Worm (Caenorhabditis elegans): ENCODE results near the gene F41D9.2.
A peak's percentile ranks its signal among the peaks of the same experiment; 100 is the strongest.

Gene F41D9.2

DNA sequence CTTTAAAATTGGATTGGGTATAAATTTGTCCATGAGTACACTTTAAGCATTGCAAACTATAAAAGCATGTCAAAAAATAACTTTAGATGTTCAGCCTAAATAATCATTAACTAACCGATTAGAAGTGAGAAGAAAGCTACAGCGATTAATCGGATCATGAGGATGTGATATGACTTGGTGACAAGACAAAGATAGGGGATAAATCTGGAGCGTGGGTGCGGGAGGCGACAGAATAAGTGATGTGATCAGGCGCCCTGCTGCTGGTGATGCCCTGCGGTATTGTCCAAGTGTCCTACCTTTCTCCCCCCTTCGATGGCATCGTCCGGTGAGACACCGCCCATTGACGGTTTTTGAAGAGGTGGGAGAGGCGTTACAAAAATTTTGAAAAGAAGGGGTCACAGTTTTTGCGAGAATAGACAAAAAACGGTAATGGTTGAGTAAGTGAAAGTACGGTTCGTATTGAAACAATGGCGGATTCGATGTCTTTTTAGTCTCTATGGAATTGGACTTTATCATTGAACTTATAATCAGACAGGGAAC lies at the start of gene F41D9.2:
Gene F41D9.2, minus strand, starts transcription at position 304 of the 540 bp plus-strand sequence.
- no peak for TF ChIP-seq lin-35 (GFP tag; optimal IDR thresholded peaks at IDR 0.05)
- TF ChIP-seq zfh-2 (GFP tag; conservative IDR thresholded peaks at IDR 0.05): peak; percentile 29; the same call in 1 of the 2 replicates

DNA sequence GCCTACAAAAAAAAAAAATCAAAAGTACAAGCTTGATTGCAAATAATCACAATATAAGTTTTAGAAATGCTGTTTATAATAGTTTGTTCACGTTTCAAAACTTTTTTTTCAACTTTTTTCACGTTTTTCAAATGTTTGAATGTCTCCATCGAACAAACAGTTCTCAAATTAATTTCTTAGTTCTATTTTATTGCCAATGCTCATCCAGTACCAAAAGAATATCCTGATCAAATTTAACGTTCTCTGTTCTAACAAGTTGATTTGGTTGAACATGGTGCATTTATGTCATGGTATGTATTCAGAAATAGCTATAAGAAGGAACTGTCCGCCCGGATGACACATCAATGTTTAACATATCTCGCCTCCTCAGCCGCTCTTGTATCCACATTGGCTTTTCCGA lies 47.6 kb upstream of the F41D9.2 start, which contains the start of gene kin-9:
Gene kin-9, plus strand, starts transcription at position 301 of the 400 bp plus-strand sequence.
- TF ChIP-seq nhr-179 (tag; optimal IDR thresholded peaks at IDR 0.05) (no peak), C17E4.6 (GFP tag; IDR thresholded peaks at IDR 0.05) (no peak), efl-1 (GFP tag; optimal IDR thresholded peaks at IDR 0.05) (no peak), lin-26 (GFP tag; IDR thresholded peaks at IDR 0.05) (no peak)

DNA sequence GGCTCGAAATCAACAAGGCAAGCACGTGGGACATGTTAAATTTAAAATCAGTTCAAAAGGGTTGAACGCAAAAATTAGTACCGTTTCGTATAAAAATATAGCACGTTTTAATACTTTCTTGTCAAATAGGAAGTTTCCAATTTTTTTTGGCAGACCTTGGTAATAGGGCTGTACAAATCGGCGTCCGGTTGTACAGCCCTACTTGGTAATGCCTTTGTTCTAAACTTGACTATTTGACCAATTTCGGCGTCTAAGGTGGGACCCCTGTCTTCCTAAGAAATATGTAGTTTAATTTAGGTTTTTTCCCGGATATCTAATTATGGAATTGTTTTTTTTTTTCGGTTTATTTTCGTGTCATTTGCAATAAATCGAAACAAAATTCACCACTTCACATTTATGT lies 44.8 kb upstream of the F41D9.2 start:
- TF ChIP-seq fkh-3 (tag; optimal IDR thresholded peaks at IDR 0.05) (no peak), lsl-1 (GFP tag; optimal IDR thresholded peaks at IDR 0.05) (no peak), dpff-1 (tag; optimal IDR thresholded peaks at IDR 0.05) (no peak), pbrm-1 (GFP tag; IDR thresholded peaks at IDR 0.05) (no peak), mcd-1 (GFP tag; IDR thresholded peaks at IDR 0.05) (no peak), snpc-1.1 (tag; optimal IDR thresholded peaks at IDR 0.05; ENCODE audit: insufficient read depth) (peak; percentile 7), snpc-4 (GFP tag; optimal IDR thresholded peaks at IDR 0.05) (no peak), snpc-4 (tag; optimal IDR thresholded peaks at IDR 0.05) (peak in 2 of 4 experiments; percentile 88 to 89)

DNA sequence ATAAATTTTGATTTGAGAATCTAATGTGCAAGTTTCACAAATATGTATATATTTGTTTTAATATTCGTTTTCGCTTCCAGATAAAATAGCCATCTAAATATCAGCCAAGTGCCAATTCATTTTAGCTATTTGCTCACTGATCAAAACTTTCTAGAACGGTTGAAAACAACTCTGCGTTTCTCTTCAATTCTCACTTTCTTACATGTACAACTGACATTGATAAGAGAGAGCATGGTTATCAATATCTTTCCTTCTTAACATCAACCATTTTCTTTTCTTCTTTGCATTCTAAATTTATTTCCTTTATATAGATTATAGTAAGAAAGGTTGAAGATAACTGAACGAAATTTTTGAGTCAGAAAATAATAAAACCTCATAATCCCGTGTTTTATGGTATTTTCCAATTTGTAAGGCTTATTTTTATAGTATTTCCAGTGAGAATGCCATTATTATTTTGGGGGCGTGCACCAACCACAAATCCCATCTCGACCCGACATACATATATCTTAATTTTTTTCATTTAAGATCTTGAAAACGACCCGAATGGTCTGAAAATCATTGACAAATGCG lies 43.7 kb upstream of the F41D9.2 start, which contains the start of gene F08F1.3:
Gene F08F1.3, plus strand, starts transcription at position 520 of the 570 bp plus-strand sequence.
- TF ChIP-seq B0261.1 (tag; optimal IDR thresholded peaks at IDR 0.05): no peak
- peak; percentile 52 for TF ChIP-seq nhr-80 (tag; optimal IDR thresholded peaks at IDR 0.05)

DNA sequence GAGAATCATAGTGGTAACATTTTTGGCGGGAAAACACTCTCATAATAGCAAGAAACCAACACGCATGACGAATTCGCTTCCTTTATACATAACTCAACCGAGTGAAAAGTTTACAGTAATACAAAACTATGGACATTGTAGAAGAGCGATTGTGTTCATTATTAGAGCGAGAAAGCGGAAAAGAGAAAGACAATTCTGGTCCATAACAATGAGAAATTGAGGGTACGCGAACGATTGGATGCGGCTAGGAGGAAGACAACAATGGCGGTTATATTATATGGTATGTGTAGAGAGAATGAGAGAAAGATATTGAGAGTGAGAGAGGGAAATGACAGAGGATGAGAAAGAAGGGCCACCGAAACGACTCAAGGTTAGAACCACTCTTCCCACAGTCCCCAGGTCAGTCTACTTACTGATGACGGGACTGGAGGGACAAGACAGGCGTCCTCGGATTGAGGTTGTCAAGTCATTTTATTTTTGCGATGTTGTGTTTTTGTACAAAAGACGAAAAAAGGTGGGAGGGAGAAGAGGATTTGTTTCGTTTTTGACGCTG lies 41.5 kb upstream of the F41D9.2 start:
- TF ChIP-seq lsy-27 (tag; optimal IDR thresholded peaks at IDR 0.05; ENCODE audit: borderline replicate concordance, insufficient read depth) (no peak), B0035.1 (tag; optimal IDR thresholded peaks at IDR 0.05) (no peak), nfya-2 (GFP tag; IDR thresholded peaks at IDR 0.05) (no peak), gei-17 (GFP tag; optimal IDR thresholded peaks at IDR 0.05) (no peak), zim-3 (tag; optimal IDR thresholded peaks at IDR 0.05) (no peak), lin-26 (GFP tag; IDR thresholded peaks at IDR 0.05) (no peak), F37B4.10 (GFP tag; IDR thresholded peaks at IDR 0.05) (no peak), nfyb-1 (GFP tag; IDR thresholded peaks at IDR 0.05) (no peak), ztf-6 (GFP tag; IDR thresholded peaks at IDR 0.05) (no peak)

DNA sequence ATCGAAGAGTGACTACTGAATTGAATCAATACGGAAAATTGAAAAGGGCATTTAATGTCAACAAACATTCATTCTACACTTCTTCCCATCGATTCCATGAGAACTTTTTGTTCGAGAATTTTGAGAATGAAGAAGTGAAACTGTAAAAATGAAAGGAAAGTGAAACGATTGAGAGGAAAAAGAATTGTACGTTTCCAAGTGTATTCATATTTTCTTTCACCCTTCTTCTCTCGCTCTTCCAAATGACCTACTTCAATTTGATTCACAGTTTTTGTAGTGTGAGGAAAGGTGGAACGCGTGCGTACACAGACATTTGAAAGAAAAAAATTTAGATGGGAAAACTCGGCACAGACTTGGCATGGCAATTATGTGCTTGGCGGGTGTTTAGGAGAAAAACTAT lies 39.5 kb upstream of the F41D9.2 start:
- TF ChIP-seq dpff-1 (tag; optimal IDR thresholded peaks at IDR 0.05) (no peak), lin-40 (tag; optimal IDR thresholded peaks at IDR 0.05) (no peak), Y79H2A.3 (GFP tag; conservative IDR thresholded peaks at IDR 0.05) (no peak), let-526 (GFP tag; IDR thresholded peaks at IDR 0.05) (no peak), bed-1 (GFP tag; IDR thresholded peaks at IDR 0.05) (no peak), sea-2 (GFP tag; IDR thresholded peaks at IDR 0.05) (no peak), F39B2.1 (GFP tag; IDR thresholded peaks at IDR 0.05) (no peak), ceh-91 (GFP tag; IDR thresholded peaks at IDR 0.05) (no peak), T26A5.8 (tag; optimal IDR thresholded peaks at IDR 0.05) (no peak), tlf-1 (GFP tag; optimal IDR thresholded peaks at IDR 0.05) (no peak), B0261.1 (tag; optimal IDR thresholded peaks at IDR 0.05) (no peak), Y53F4B.3 (GFP tag; IDR thresholded peaks at IDR 0.05) (no peak), F23B12.7 (tag; optimal IDR thresholded peaks at IDR 0.05; ENCODE audit: insufficient read depth) (no peak), ekl-4 (GFP tag; IDR thresholded peaks at IDR 0.05) (no peak), tbp1 (GFP tag; optimal IDR thresholded peaks at IDR 0.05) (no peak), hsf-1 (GFP tag; IDR thresholded peaks at IDR 0.05) (no peak)
